Worm (Caenorhabditis elegans) whole organism, late embryonic: ENCODE measurements around the gene fbxa-64.

Source experiments
- ceh-2 ChIP-seq: sonication (generic microtip); optimal IDR thresholded peaks from 2 replicates; lab custom pipeline; 2016; ENCODE audit warnings: missing genotype, missing genetic modification characterization, missing compliant biosample characterization
- hlh-15 ChIP-seq: sonication (generic microtip); optimal IDR thresholded peaks from 2 replicates; lab custom pipeline; 2016; ENCODE audit warnings: missing genetic modification characterization, missing compliant biosample characterization
- hlh-30 ChIP-seq: sonication (generic microtip); optimal IDR thresholded peaks from 2 replicates; lab custom pipeline; 2017; ENCODE audit warnings: antibody characterized with exemption, missing genetic modification characterization, missing compliant biosample characterization; ENCODE audit not compliant: insufficient read depth
- rnt-1 ChIP-seq: sonication (generic microtip); optimal IDR thresholded peaks from 2 replicates; lab custom pipeline; 2016; ENCODE audit warnings: missing genetic modification characterization, missing compliant biosample characterization
- zip-5 ChIP-seq: sonication (generic microtip); optimal IDR thresholded peaks from 2 replicates; lab custom pipeline; 2016; ENCODE audit warnings: missing genetic modification characterization, missing compliant biosample characterization

ce11 chrV:3281523-3281922, 3.6 kb upstream of the fbxa-64 start, which contains the start of gene T28A11.25:
- TF ChIP-seq zip-5 (tag; lab: Kevin White, UChicago) (no peak), hlh-15 (tag; lab: Kevin White, UChicago) (no peak), ceh-2 (tag; lab: Kevin White, UChicago) (no peak), hlh-30 (tag; lab: Kevin White, UChicago) (no peak), rnt-1 (tag; lab: Kevin White, UChicago) (no peak)
